Worm (Caenorhabditis elegans): ENCODE measurements around the gene mab-3.

ce11 chrII:9781842-9782241 is 49.9 kb downstream of the mab-3 start, which contains the start of gene cyp-13A1:
- no peak for TF ChIP-seq aly-2 (tag; optimal IDR thresholded peaks at IDR 0.05)
- TF ChIP-seq lsy-2 (tag; optimal IDR thresholded peaks at IDR 0.05), result no peak
